Worm (Caenorhabditis elegans) whole organism, L4 larva: ENCODE data around the gene C14H10.2.

ENCODE experiments used
- D1046.2 ChIP-seq: fragments of 200-800 bp; sonication (Bioruptor generic); IDR thresholded peaks from 2 replicates; pipeline ENCODE4 v1.3.6; 2022; ENCODE audit warnings: missing genetic modification characterization, missing compliant biosample characterization
- F10B5.3 ChIP-seq: sonication (generic microtip); optimal IDR thresholded peaks from 2 replicates; lab custom pipeline; 2016; ENCODE audit warnings: mild to moderate bottlenecking, missing genetic modification characterization, missing compliant biosample characterization
- R02D3.7 ChIP-seq: fragments of 150-350 bp; sonication (generic microtip); optimal IDR thresholded peaks from 3 replicates; lab custom pipeline; 2014; ENCODE audit warnings: missing biosample characterization, missing genetic modification characterization
- T26A8.4 ChIP-seq: fragments of 200-800 bp; sonication (Bioruptor generic); IDR thresholded peaks from 2 replicates; pipeline ENCODE4 v1.3.6; 2022; ENCODE audit warnings: missing genetic modification characterization, missing compliant biosample characterization
- Y105C5A.15 ChIP-seq: fragments of 200-800 bp; sonication (Bioruptor generic); IDR thresholded peaks from 2 replicates; pipeline ENCODE4 v1.3.6; 2022; ENCODE audit warnings: missing genetic modification characterization, missing compliant biosample characterization
- Y5F2A.4 ChIP-seq: fragments of 200-800 bp; sonication (Bioruptor generic); optimal IDR thresholded peaks from 2 replicates; lab custom pipeline; 2018; ENCODE audit warnings: mild to moderate bottlenecking, missing genetic modification characterization, missing compliant biosample characterization
- Y75B8A.6 ChIP-seq: fragments of 200-800 bp; sonication (Bioruptor generic); IDR thresholded peaks from 2 replicates; pipeline ENCODE4 v1.3.6; 2022; ENCODE audit warnings: missing genetic modification reagents, missing genetic modification characterization, missing compliant biosample characterization
- ZK546.5 ChIP-seq, 2 experiments: sonication (generic microtip); optimal IDR thresholded peaks; 2 replicates each; lab custom pipeline; 2017; ENCODE audit warnings: missing biosample characterization in 2 of 2, missing genetic modification characterization in 2 of 2
- aha-1 ChIP-seq: fragments of 150-350 bp; peaks from one replicate; lab custom pipeline; 2014; ENCODE audit warnings: missing biosample characterization, missing genetic modification characterization
- attf-4 ChIP-seq: sonication (generic microtip); optimal IDR thresholded peaks from 3 replicates; lab custom pipeline; 2017; ENCODE audit warnings: missing biosample characterization, missing genetic modification characterization
- ceh-20 ChIP-seq: fragments of 200-800 bp; sonication (Bioruptor generic); IDR thresholded peaks from 2 replicates; pipeline ENCODE4 v1.3.6; 2022; ENCODE audit warnings: missing genetic modification reagents, missing genetic modification characterization, missing compliant biosample characterization
- ceh-28 ChIP-seq: fragments of 150-350 bp; optimal IDR thresholded peaks from 2 replicates; lab custom pipeline; 2014; ENCODE audit warnings: missing biosample characterization, missing genetic modification reagents, missing genetic modification characterization
- ceh-32 ChIP-seq: sonication (generic microtip); optimal IDR thresholded peaks from 2 replicates; lab custom pipeline; 2016; ENCODE audit warnings: mild to moderate bottlenecking, missing genetic modification characterization, missing compliant biosample characterization; ENCODE audit not compliant: poor library complexity
- daf-12 ChIP-seq: fragments of 150-350 bp; optimal IDR thresholded peaks from 2 replicates; lab custom pipeline; 2014; ENCODE audit warnings: missing biosample characterization, missing genetic modification reagents, missing genetic modification characterization
- daf-16 ChIP-seq, 3 experiments: sonication (generic microtip); optimal IDR thresholded peaks; 2 replicates each; lab custom pipeline; 2016 to 2017; ENCODE audit warnings: missing genetic modification characterization in 3 of 3, missing genetic modification reagents in 3 of 3, mild to moderate bottlenecking in 2 of 3, missing compliant biosample characterization in 2 of 3, missing biosample characterization in 1 of 3, moderate library complexity in 1 of 3
- dmd-8 ChIP-seq: fragments of 200-800 bp; sonication (Bioruptor generic); IDR thresholded peaks from 2 replicates; pipeline ENCODE4 v1.3.6; 2022; ENCODE audit warnings: missing genetic modification characterization, missing compliant biosample characterization
- dmd-9 ChIP-seq: fragments of 200-800 bp; sonication (Bioruptor generic); IDR thresholded peaks from 2 replicates; pipeline ENCODE4 v1.3.6; 2022; ENCODE audit warnings: missing genetic modification reagents, missing genetic modification characterization, missing compliant biosample characterization
- egl-27 ChIP-seq: sonication (generic microtip); optimal IDR thresholded peaks from 3 replicates; lab custom pipeline; 2017; ENCODE audit warnings: missing biosample characterization, missing genetic modification reagents, missing genetic modification characterization
- egl-43 ChIP-seq: fragments of 200-800 bp; sonication (Bioruptor generic); IDR thresholded peaks from 2 replicates; pipeline ENCODE4 v1.3.6; 2022; ENCODE audit warnings: missing genetic modification reagents, missing genetic modification characterization, missing compliant biosample characterization
- gei-8 ChIP-seq: fragments of 200-800 bp; sonication (Bioruptor generic); optimal IDR thresholded peaks from 2 replicates; lab custom pipeline; 2018; ENCODE audit warnings: mild to moderate bottlenecking, missing genetic modification characterization, missing compliant biosample characterization
- hif-1 ChIP-seq, 2 experiments: sonication (generic microtip); optimal IDR thresholded peaks; 2 replicates each; lab custom pipeline; 2016 to 2017; ENCODE audit warnings: missing compliant biosample characterization in 2 of 2, missing genetic modification characterization in 2 of 2, missing genetic modification reagents in 2 of 2, missing genotype in 2 of 2, mild to moderate bottlenecking in 1 of 2
- jun-1 ChIP-seq: fragments of 150-350 bp; optimal IDR thresholded peaks from 2 replicates; lab custom pipeline; 2014; ENCODE audit warnings: missing biosample characterization, missing genetic modification reagents, missing genetic modification characterization
- lin-15B ChIP-seq: fragments of 150-350 bp; sonication (generic microtip); optimal IDR thresholded peaks from 3 replicates; lab custom pipeline; 2014; ENCODE audit warnings: missing biosample characterization, missing genetic modification characterization
- lin-38 ChIP-seq: fragments of 200-800 bp; sonication (Bioruptor generic); IDR thresholded peaks from 2 replicates; pipeline ENCODE4 v1.3.6; 2022; ENCODE audit warnings: missing genetic modification reagents, missing genetic modification characterization, missing compliant biosample characterization
- lin-39 ChIP-seq: fragments of 150-350 bp; optimal IDR thresholded peaks from 2 replicates; lab custom pipeline; 2014; ENCODE audit warnings: missing biosample characterization, missing genetic modification reagents, missing genetic modification characterization
- lir-3 ChIP-seq: sonication (generic microtip); optimal IDR thresholded peaks from 2 replicates; lab custom pipeline; 2016; ENCODE audit warnings: mild to moderate bottlenecking, missing genetic modification characterization, missing compliant biosample characterization
- lsy-2 ChIP-seq, 2 experiments: fragments of 150-350 bp in 1 of 2; sonication (generic microtip) in 1 of 2; optimal IDR thresholded peaks; 2 replicates each; lab custom pipeline; 2014 to 2017; ENCODE audit warnings: missing biosample characterization in 2 of 2, missing genetic modification characterization in 2 of 2
- madf-5 ChIP-seq, 2 experiments: fragments of 200-800 bp; sonication (Bioruptor generic); IDR thresholded peaks; 2 replicates each; pipeline ENCODE4 v1.3.6; 2022; ENCODE audit warnings: missing compliant biosample characterization in 2 of 2, missing genetic modification characterization in 2 of 2
- madf-9 ChIP-seq: fragments of 200-800 bp; sonication (Bioruptor generic); conservative IDR thresholded peaks from 2 replicates; pipeline ENCODE4 v1.3.6; 2022; ENCODE audit warnings: missing genetic modification reagents, missing genetic modification characterization, missing compliant biosample characterization
- mep-1 ChIP-seq: fragments of 150-350 bp; sonication (generic microtip); optimal IDR thresholded peaks from 3 replicates; lab custom pipeline; 2014; ENCODE audit warnings: missing biosample characterization, missing genetic modification characterization
- nhr-237 ChIP-seq: sonication (generic microtip); optimal IDR thresholded peaks from 2 replicates; lab custom pipeline; 2017; ENCODE audit warnings: missing biosample characterization, missing genetic modification characterization
- nhr-25 ChIP-seq: sonication (generic microtip); optimal IDR thresholded peaks from 2 replicates; lab custom pipeline; 2017; ENCODE audit warnings: missing genetic modification characterization, mild to moderate bottlenecking, missing compliant biosample characterization, antibody characterized with exemption, moderate library complexity, borderline replicate concordance; ENCODE audit not compliant: insufficient read depth
- nhr-28 ChIP-seq: fragments of 150-350 bp; optimal IDR thresholded peaks from 2 replicates; lab custom pipeline; 2014; ENCODE audit warnings: missing biosample characterization, missing genetic modification characterization
- nhr-48 ChIP-seq: sonication (generic microtip); optimal IDR thresholded peaks from 2 replicates; lab custom pipeline; 2016; ENCODE audit warnings: mild to moderate bottlenecking, missing genetic modification characterization, missing compliant biosample characterization
- nhr-6 ChIP-seq: fragments of 150-350 bp; optimal IDR thresholded peaks from 2 replicates; lab custom pipeline; 2014; ENCODE audit warnings: missing biosample characterization, missing genetic modification characterization
- pha-4 ChIP-seq, 2 experiments: fragments of 150-350 bp in 1 of 2; fragments of 200-800 bp in 1 of 2; sonication (Bioruptor generic) in 1 of 2; IDR thresholded peaks in 1 of 2; optimal IDR thresholded peaks in 1 of 2; 2 replicates each; pipeline versions ENCODE4 v1.3.6 to Lab custom; 2014 to 2022; ENCODE audit warnings: missing genetic modification characterization in 2 of 2, missing genetic modification reagents in 2 of 2, missing biosample characterization in 1 of 2, missing compliant biosample characterization in 1 of 2
- php-3 ChIP-seq: fragments of 200-800 bp; sonication (Bioruptor generic); IDR thresholded peaks from 2 replicates; pipeline ENCODE4 v1.3.6; 2022; ENCODE audit warnings: missing genetic modification reagents, missing genetic modification characterization, missing compliant biosample characterization
- set-16 ChIP-seq: fragments of 200-800 bp; sonication (Bioruptor generic); IDR thresholded peaks from 2 replicates; pipeline ENCODE4 v1.3.6; 2022; ENCODE audit warnings: missing genetic modification reagents, missing genetic modification characterization, missing compliant biosample characterization
- skn-1 ChIP-seq: fragments of 150-350 bp; optimal IDR thresholded peaks from 2 replicates; lab custom pipeline; 2014; ENCODE audit warnings: missing biosample characterization, missing genetic modification characterization
- tag-97 ChIP-seq: fragments of 200-800 bp; sonication (Bioruptor generic); IDR thresholded peaks from 2 replicates; pipeline ENCODE4 v1.3.6; 2022; ENCODE audit warnings: missing genetic modification characterization, missing compliant biosample characterization
- unc-62 ChIP-seq, 3 experiments: fragments of 150-350 bp in 1 of 3; sonication (generic microtip); optimal IDR thresholded peaks in 2 of 3; peaks in 1 of 3; 1 replicate in 1 of 3; 2 replicates in 2 of 3; lab custom pipeline; 2014 to 2017; ENCODE audit warnings: missing biosample characterization in 3 of 3, missing genetic modification characterization in 3 of 3, missing genetic modification reagents in 3 of 3, missing genotype in 1 of 3
- vab-7 ChIP-seq: fragments of 200-800 bp; sonication (Bioruptor generic); IDR thresholded peaks from 2 replicates; pipeline ENCODE4 v1.3.6; 2022; ENCODE audit warnings: missing genetic modification reagents, missing genetic modification characterization, missing compliant biosample characterization
- zip-11 ChIP-seq: fragments of 200-800 bp; sonication (Bioruptor generic); IDR thresholded peaks from 2 replicates; pipeline ENCODE4 v1.3.6; 2022; ENCODE audit warnings: missing genetic modification characterization, missing compliant biosample characterization

Gene C14H10.2

ce11 chrX:10249685-10250084 lies 3.0 kb downstream of the C14H10.2 start:
- TF ChIP-seq Y105C5A.15 (GFP tag; lab: Robert Waterston, UW) (no peak), ceh-28 (no peak), madf-5 (GFP tag; IDR thresholded peaks at IDR 0.05; lab: Robert Waterston, UW) (no peak), ceh-20 (no peak), pha-4 (GFP tag; IDR thresholded peaks at IDR 0.05; lab: Robert Waterston, UW) (no peak), pha-4 (tag; optimal IDR thresholded peaks at IDR 0.05; lab: Kevin White, UChicago) (no peak), set-16 (GFP tag; lab: Robert Waterston, UW) (no peak), vab-7 (GFP tag; lab: Robert Waterston, UW) (no peak), F10B5.3 (tag; lab: Kevin White, UChicago) (no peak), jun-1 (tag; lab: Kevin White, UChicago) (no peak), egl-43 (no peak), nhr-28 (tag; lab: Kevin White, UChicago) (no peak), nhr-6 (tag; lab: Kevin White, UChicago) (no peak), lsy-2 (tag; optimal IDR thresholded peaks at IDR 0.05; lab: Kevin White, UChicago) (no peak), ZK546.5 (tag; optimal IDR thresholded peaks at IDR 0.05; lab: Kevin White, UChicago) (no peak), lin-39 (tag; lab: Kevin White, UChicago) (no peak), skn-1 (tag; lab: Kevin White, UChicago) (no peak), dmd-9 (GFP tag; lab: Robert Waterston, UW) (no peak), gei-8 (GFP tag; lab: Kevin White, UChicago) (no peak), attf-4 (tag; lab: Kevin White, UChicago) (no peak)
- TF ChIP-seq, all 104 proteins: peak for 0

DNA sequence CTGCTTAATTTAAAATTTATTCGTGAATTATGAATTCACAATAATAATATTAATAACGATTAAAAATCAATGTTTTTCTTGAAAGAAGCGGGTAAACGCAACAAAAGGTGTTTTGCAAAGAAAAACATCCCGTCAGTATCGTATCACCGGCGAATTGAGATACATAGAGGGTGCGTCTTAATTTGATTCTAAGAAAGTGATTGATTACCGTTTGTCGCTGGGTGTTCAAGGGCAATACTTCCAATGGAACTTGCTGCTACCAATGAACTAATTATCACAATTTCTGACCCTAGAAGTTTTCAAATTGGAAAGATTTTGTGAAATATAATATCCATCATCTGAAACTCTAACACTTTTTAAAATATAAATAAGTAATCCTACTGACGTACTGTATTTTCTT lies 7.1 kb downstream of the C14H10.2 start:
- peak in 1 of 2 experiments; percentile 59 for TF ChIP-seq unc-62 (GFP tag; optimal IDR thresholded peaks at IDR 0.05 in 1 of 2; lab: Kevin White, UChicago)
- no peak for TF ChIP-seq unc-62 (tag; optimal IDR thresholded peaks at IDR 0.05; lab: Kevin White, UChicago)
- TF ChIP-seq lin-38: no peak

DNA sequence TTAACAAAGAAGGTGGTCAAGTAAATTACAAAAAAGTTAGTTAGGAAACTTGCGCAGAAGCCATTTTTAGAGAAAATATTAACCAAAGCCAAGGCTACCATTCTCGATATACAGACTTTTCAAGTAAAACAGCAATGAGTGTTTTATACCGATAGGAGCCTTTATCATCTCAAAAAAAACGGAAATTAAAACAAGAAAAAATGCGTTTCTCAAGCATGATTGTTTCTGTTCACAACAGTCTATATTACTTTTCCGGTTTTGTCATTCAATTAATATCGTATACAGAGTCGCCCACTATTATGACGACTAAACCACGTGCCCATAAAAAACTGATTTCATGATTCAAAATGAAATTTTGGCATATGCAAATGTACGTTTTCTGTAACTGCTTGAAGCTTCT lies 11.7 kb downstream of the C14H10.2 start, which contains the start of gene str-74:
Gene str-74, minus strand, starts transcription at position 101 of the 400 bp plus-strand sequence.
- TF ChIP-seq T26A8.4 (no peak), D1046.2 (GFP tag; lab: Robert Waterston, UW) (no peak), dmd-8 (no peak), madf-9 (GFP tag; lab: Robert Waterston, UW) (no peak), lin-15B (tag; lab: Kevin White, UChicago) (no peak)

ce11 chrX:10238146-10238749 lies 14.4 kb downstream of the C14H10.2 start:
- TF ChIP-seq zip-11 (GFP tag; lab: Robert Waterston, UW) (no peak), ceh-32 (tag; lab: Kevin White, UChicago) (no peak), mep-1 (tag; lab: Kevin White, UChicago) (peak; percentile 32), php-3 (GFP tag; lab: Robert Waterston, UW) (no peak), daf-12 (tag; lab: Kevin White, UChicago) (no peak), aha-1 (tag; lab: Kevin White, UChicago) (peak; percentile 64), hif-1 (tag; optimal IDR thresholded peaks at IDR 0.05; lab: Kevin White, UChicago) (peak in 1 of 2 experiments; percentile 84), nhr-25 (tag; lab: Kevin White, UChicago) (peak; percentile 84), lir-3 (no peak), egl-27 (no peak), Y75B8A.6 (GFP tag; lab: Robert Waterston, UW) (no peak), unc-62 (GFP tag; optimal IDR thresholded peaks at IDR 0.05 in 1 of 2; lab: Kevin White, UChicago) (peak in 1 of 2 experiments; percentile 99), unc-62 (tag; optimal IDR thresholded peaks at IDR 0.05; lab: Kevin White, UChicago) (no peak), nhr-6 (tag; lab: Kevin White, UChicago) (no peak), nhr-237 (tag; lab: Kevin White, UChicago) (no peak), F10B5.3 (tag; lab: Kevin White, UChicago) (no peak), nhr-48 (tag; lab: Kevin White, UChicago) (no peak), ceh-28 (no peak), tag-97 (no peak), Y5F2A.4 (no peak), R02D3.7 (no peak), madf-5 (GFP tag; IDR thresholded peaks at IDR 0.05; lab: Robert Waterston, UW) (no peak), daf-16 (GFP tag; optimal IDR thresholded peaks at IDR 0.05; lab: Kevin White, UChicago) (no peak), daf-16 (tag; optimal IDR thresholded peaks at IDR 0.05; lab: Kevin White, UChicago) (no peak), dmd-9 (GFP tag; lab: Robert Waterston, UW) (no peak)
